Worm (Caenorhabditis elegans) whole organism, midembryonic: ENCODE data around the gene end-1.

ENCODE experiments used
- cog-1 ChIP-seq: sonication (generic microtip); optimal IDR thresholded peaks from 2 replicates; lab custom pipeline; 2016; ENCODE audit warnings: missing genetic modification characterization, missing compliant biosample characterization
- flt-1 ChIP-seq: fragments of 200-800 bp; sonication (Bioruptor generic); IDR thresholded peaks from 2 replicates; pipeline ENCODE4 v1.3.6; 2022; ENCODE audit warnings: missing genetic modification characterization, missing compliant biosample characterization
- klf-2 ChIP-seq: fragments of 200-800 bp; sonication (Bioruptor generic); conservative IDR thresholded peaks from 2 replicates; pipeline ENCODE4 v1.3.6; 2022; ENCODE audit warnings: missing genetic modification reagents, missing genetic modification characterization, missing compliant biosample characterization
- med-1 ChIP-seq: sonication (generic microtip); optimal IDR thresholded peaks from 2 replicates; lab custom pipeline; 2017; ENCODE audit warnings: missing genetic modification characterization, mild to moderate bottlenecking, missing compliant biosample characterization, antibody characterized with exemption, missing genetic modification reagents; ENCODE audit not compliant: insufficient read depth

DNA sequence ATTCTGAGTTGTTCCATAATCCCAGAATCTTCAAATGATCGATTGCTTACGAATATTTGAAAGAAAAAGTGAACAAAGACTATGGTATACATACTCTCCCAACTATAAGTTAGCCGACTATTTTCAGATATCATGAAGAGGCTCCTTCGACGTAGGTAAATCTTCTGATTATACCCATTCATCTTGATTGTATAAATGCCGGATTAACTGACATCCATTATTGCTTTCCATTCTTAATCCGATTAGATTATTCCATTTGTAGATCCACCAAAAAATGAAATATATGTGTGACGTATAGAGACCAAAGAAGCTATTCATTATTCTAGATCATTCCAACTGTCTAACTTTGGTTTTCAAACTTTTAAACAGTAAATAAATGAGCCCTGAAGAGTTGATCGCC is 8.6 kb downstream of the end-1 start:
- TF ChIP-seq cog-1 (tag; lab: Kevin White, UChicago) (no peak), med-1 (GFP tag; lab: Kevin White, UChicago) (no peak), klf-2 (no peak), flt-1 (no peak)
